Worm (Caenorhabditis elegans) whole organism, L4 larva: ENCODE results near the gene Y6E2A.4.

ENCODE experiments used
- D1046.2 ChIP-seq: fragments of 200-800 bp; sonication (Bioruptor generic); IDR thresholded peaks from 2 replicates; pipeline ENCODE4 v1.3.6; 2022; ENCODE audit warnings: missing genetic modification characterization, missing compliant biosample characterization
- F49E8.2 ChIP-seq: sonication (generic microtip); optimal IDR thresholded peaks from 2 replicates; lab custom pipeline; 2016; ENCODE audit warnings: missing compliant biosample characterization, mild to moderate bottlenecking, missing genetic modification characterization, borderline replicate concordance
- R02D3.7 ChIP-seq: fragments of 150-350 bp; sonication (generic microtip); optimal IDR thresholded peaks from 3 replicates; lab custom pipeline; 2014; ENCODE audit warnings: missing biosample characterization, missing genetic modification characterization
- T26A8.4 ChIP-seq: fragments of 200-800 bp; sonication (Bioruptor generic); IDR thresholded peaks from 2 replicates; pipeline ENCODE4 v1.3.6; 2022; ENCODE audit warnings: missing genetic modification characterization, missing compliant biosample characterization
- Y5F2A.4 ChIP-seq: fragments of 200-800 bp; sonication (Bioruptor generic); optimal IDR thresholded peaks from 2 replicates; lab custom pipeline; 2018; ENCODE audit warnings: mild to moderate bottlenecking, missing genetic modification characterization, missing compliant biosample characterization
- ZK337.2 ChIP-seq: fragments of 200-800 bp; sonication (Bioruptor generic); IDR thresholded peaks from 2 replicates; pipeline ENCODE4 v1.3.6; 2022; ENCODE audit warnings: missing genetic modification reagents, missing genetic modification characterization, missing compliant biosample characterization
- aly-2 ChIP-seq: sonication (generic microtip); optimal IDR thresholded peaks from 2 replicates; lab custom pipeline; 2018; ENCODE audit warnings: missing biosample characterization, missing genetic modification characterization
- ama-1 ChIP-seq: fragments of 150-350 bp; optimal IDR thresholded peaks from 2 replicates; lab custom pipeline; 2014; ENCODE audit warnings: inconsistent platforms, mixed read lengths
- attf-4 ChIP-seq: sonication (generic microtip); optimal IDR thresholded peaks from 3 replicates; lab custom pipeline; 2017; ENCODE audit warnings: missing biosample characterization, missing genetic modification characterization
- ceh-62 ChIP-seq: sonication (generic microtip); optimal IDR thresholded peaks from 2 replicates; lab custom pipeline; 2017; ENCODE audit warnings: missing biosample characterization, missing genetic modification characterization
- cey-2 ChIP-seq: sonication (generic microtip); optimal IDR thresholded peaks from 3 replicates; lab custom pipeline; 2017; ENCODE audit warnings: missing genetic modification characterization, mild to moderate bottlenecking, missing compliant biosample characterization, antibody characterized with exemption, borderline replicate concordance; ENCODE audit not compliant: insufficient read depth
- ctbp-1 ChIP-seq: fragments of 200-800 bp; sonication (Bioruptor generic); IDR thresholded peaks from 2 replicates; pipeline ENCODE4 v1.3.6; 2022; ENCODE audit warnings: missing genetic modification reagents, missing genetic modification characterization, missing compliant biosample characterization
- daf-16 ChIP-seq, 3 experiments: sonication (generic microtip); optimal IDR thresholded peaks; 2 replicates each; lab custom pipeline; 2016 to 2017; ENCODE audit warnings: missing genetic modification characterization in 3 of 3, missing genetic modification reagents in 3 of 3, mild to moderate bottlenecking in 2 of 3, missing compliant biosample characterization in 2 of 3, missing biosample characterization in 1 of 3, moderate library complexity in 1 of 3
- daf-19 ChIP-seq: fragments of 200-800 bp; sonication (Bioruptor generic); conservative IDR thresholded peaks from 2 replicates; pipeline ENCODE4 v1.3.6; 2022; ENCODE audit warnings: missing genetic modification characterization, missing compliant biosample characterization
- dpl-1 ChIP-seq: fragments of 150-350 bp; optimal IDR thresholded peaks from 2 replicates; lab custom pipeline; 2014; ENCODE audit warnings: missing biosample characterization, missing genetic modification reagents, missing genetic modification characterization
- dve-1 ChIP-seq: sonication (generic microtip); optimal IDR thresholded peaks from 2 replicates; lab custom pipeline; 2017; ENCODE audit warnings: antibody characterized with exemption, mild to moderate bottlenecking, missing genetic modification characterization, missing compliant biosample characterization; ENCODE audit not compliant: insufficient read depth
- egl-43 ChIP-seq: fragments of 200-800 bp; sonication (Bioruptor generic); IDR thresholded peaks from 2 replicates; pipeline ENCODE4 v1.3.6; 2022; ENCODE audit warnings: missing genetic modification reagents, missing genetic modification characterization, missing compliant biosample characterization
- hlh-30 ChIP-seq: sonication (generic microtip); optimal IDR thresholded peaks from 2 replicates; lab custom pipeline; 2017; ENCODE audit warnings: antibody characterized with exemption, mild to moderate bottlenecking, missing genetic modification characterization, missing compliant biosample characterization; ENCODE audit not compliant: insufficient read depth
- jun-1 ChIP-seq: fragments of 150-350 bp; optimal IDR thresholded peaks from 2 replicates; lab custom pipeline; 2014; ENCODE audit warnings: missing biosample characterization, missing genetic modification reagents, missing genetic modification characterization
- lin-1 ChIP-seq: fragments of 200-800 bp; sonication (Bioruptor generic); IDR thresholded peaks from 2 replicates; pipeline ENCODE4 v1.3.6; 2022; ENCODE audit warnings: missing genetic modification reagents, missing genetic modification characterization, missing compliant biosample characterization
- lin-29 ChIP-seq: fragments of 200-800 bp; sonication (Bioruptor generic); IDR thresholded peaks from 2 replicates; pipeline ENCODE4 v1.3.6; 2022; ENCODE audit warnings: missing genetic modification reagents, missing genetic modification characterization, missing compliant biosample characterization
- lin-38 ChIP-seq: fragments of 200-800 bp; sonication (Bioruptor generic); IDR thresholded peaks from 2 replicates; pipeline ENCODE4 v1.3.6; 2022; ENCODE audit warnings: missing genetic modification reagents, missing genetic modification characterization, missing compliant biosample characterization
- mdl-1 ChIP-seq, 2 experiments: fragments of 150-350 bp in 1 of 2; sonication (generic microtip) in 1 of 2; optimal IDR thresholded peaks; 2 replicates each; lab custom pipeline; 2014 to 2017; ENCODE audit warnings: missing biosample characterization in 2 of 2, missing genetic modification characterization in 2 of 2
- mdt-29 ChIP-seq: fragments of 200-800 bp; sonication (Bioruptor generic); IDR thresholded peaks from 2 replicates; pipeline ENCODE4 v1.3.6; 2022; ENCODE audit warnings: missing genetic modification reagents, missing genetic modification characterization, missing compliant biosample characterization
- mxl-3 ChIP-seq: fragments of 200-800 bp; sonication (Bioruptor generic); optimal IDR thresholded peaks from 2 replicates; lab custom pipeline; 2018; ENCODE audit warnings: mild to moderate bottlenecking, missing genetic modification characterization, missing compliant biosample characterization
- nhr-11 ChIP-seq: fragments of 150-350 bp; optimal IDR thresholded peaks from 2 replicates; lab custom pipeline; 2014; ENCODE audit warnings: missing biosample characterization, missing genetic modification characterization
- nhr-111 ChIP-seq: fragments of 200-800 bp; sonication (Bioruptor generic); optimal IDR thresholded peaks from 2 replicates; lab custom pipeline; 2018; ENCODE audit warnings: mild to moderate bottlenecking, missing genetic modification characterization, missing compliant biosample characterization
- nhr-41 ChIP-seq: fragments of 200-800 bp; sonication (Bioruptor generic); IDR thresholded peaks from 2 replicates; pipeline ENCODE4 v1.3.6; 2022; ENCODE audit warnings: missing genetic modification reagents, missing genetic modification characterization, missing compliant biosample characterization
- rbr-2 ChIP-seq: sonication (generic microtip); optimal IDR thresholded peaks from 2 replicates; lab custom pipeline; 2016; ENCODE audit warnings: missing genotype, missing genetic modification characterization, missing compliant biosample characterization
- saeg-2 ChIP-seq: fragments of 200-800 bp; sonication (Bioruptor generic); IDR thresholded peaks from 2 replicates; pipeline ENCODE4 v1.3.6; 2022; ENCODE audit warnings: missing genetic modification reagents, missing genetic modification characterization, missing compliant biosample characterization
- snpc-4 ChIP-seq: fragments of 150-350 bp; optimal IDR thresholded peaks from 2 replicates; lab custom pipeline; 2014; ENCODE audit warnings: missing biosample characterization, missing genetic modification characterization
- unc-130 ChIP-seq: sonication (generic microtip); optimal IDR thresholded peaks from 2 replicates; lab custom pipeline; 2016; ENCODE audit warnings: missing genetic modification reagents, missing genetic modification characterization, missing compliant biosample characterization
- unc-62 ChIP-seq, 3 experiments: fragments of 150-350 bp in 1 of 3; sonication (generic microtip); optimal IDR thresholded peaks in 2 of 3; peaks in 1 of 3; 1 replicate in 1 of 3; 2 replicates in 2 of 3; lab custom pipeline; 2014 to 2017; ENCODE audit warnings: missing biosample characterization in 3 of 3, missing genetic modification characterization in 3 of 3, missing genetic modification reagents in 3 of 3, missing genotype in 1 of 3
- ztf-7 ChIP-seq: fragments of 150-350 bp; optimal IDR thresholded peaks from 2 replicates; lab custom pipeline; 2014; ENCODE audit warnings: missing biosample characterization, missing genetic modification characterization

The Y6E2A.4 gene

DNA sequence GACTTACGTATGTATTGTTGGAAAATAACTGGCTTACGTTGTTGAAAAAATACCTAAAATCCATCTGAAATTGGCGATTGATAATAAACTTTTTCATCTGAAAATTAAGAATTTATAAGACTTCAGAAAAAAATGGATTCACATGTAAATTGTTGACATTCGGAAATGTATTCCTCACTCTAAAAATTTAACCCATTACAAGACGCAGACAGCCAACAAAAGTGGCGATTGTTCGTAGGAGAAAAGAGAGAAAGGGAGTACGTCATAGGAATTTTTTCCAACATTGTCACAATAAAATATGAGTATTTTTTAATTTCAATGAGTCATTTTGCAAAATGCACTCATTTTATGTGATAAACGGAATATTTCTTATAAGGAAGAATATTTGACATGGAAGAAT, 2.0 kb upstream of the Y6E2A.4 start, which contains the start of gene Y6E2A.5:
TSS of gene Y6E2A.5 (minus strand) at position 101 of the 400 bp plus-strand sequence.
- peak in 1 of 2 experiments; percentile 18 for TF ChIP-seq unc-62 (GFP tag; optimal IDR thresholded peaks at IDR 0.05 in 1 of 2; lab: Kevin White, UChicago)
- no peak for TF ChIP-seq unc-62 (tag; optimal IDR thresholded peaks at IDR 0.05; lab: Kevin White, UChicago)
- no peak for TF ChIP-seq T26A8.4
- TF ChIP-seq nhr-11 (tag; lab: Kevin White, UChicago): no peak
- TF ChIP-seq, all 104 proteins: peak for 1

DNA sequence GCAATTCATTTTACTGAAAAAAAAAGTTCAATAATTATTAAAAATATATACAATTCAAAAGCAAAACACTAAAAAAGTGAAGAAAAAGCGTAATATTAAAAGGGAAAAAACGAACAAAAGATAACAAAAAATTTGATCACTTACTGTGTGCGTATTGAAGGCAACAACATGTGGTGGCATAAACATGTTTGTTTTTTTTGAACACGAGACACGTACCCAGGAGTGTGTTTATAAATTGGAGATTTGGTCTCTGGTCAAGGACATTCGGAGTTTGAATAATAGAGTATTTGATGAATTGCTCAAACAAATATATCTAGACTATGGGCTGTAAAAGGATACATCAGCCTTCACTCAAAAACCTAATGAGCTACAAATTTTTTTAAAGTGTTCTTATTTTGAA, 943 bp downstream of the Y6E2A.4 start:
- TF ChIP-seq mdl-1 (tag; optimal IDR thresholded peaks at IDR 0.05; lab: Kevin White, UChicago) (peak in 1 of 2 experiments; percentile 11), dve-1 (tag; lab: Kevin White, UChicago) (peak; percentile 27), lin-38 (GFP tag; lab: Robert Waterston, UW) (no peak), egl-43 (GFP tag; lab: Robert Waterston, UW) (no peak), unc-62 (GFP tag; optimal IDR thresholded peaks at IDR 0.05 in 1 of 2; lab: Kevin White, UChicago) (peak in 1 of 2 experiments; percentile 54), unc-62 (tag; optimal IDR thresholded peaks at IDR 0.05; lab: Kevin White, UChicago) (no peak), saeg-2 (GFP tag; lab: Robert Waterston, UW) (no peak), daf-16 (GFP tag; optimal IDR thresholded peaks at IDR 0.05; lab: Kevin White, UChicago) (peak in 1 of 2 experiments; percentile 83), daf-16 (tag; optimal IDR thresholded peaks at IDR 0.05; lab: Kevin White, UChicago) (peak; percentile 94)

DNA sequence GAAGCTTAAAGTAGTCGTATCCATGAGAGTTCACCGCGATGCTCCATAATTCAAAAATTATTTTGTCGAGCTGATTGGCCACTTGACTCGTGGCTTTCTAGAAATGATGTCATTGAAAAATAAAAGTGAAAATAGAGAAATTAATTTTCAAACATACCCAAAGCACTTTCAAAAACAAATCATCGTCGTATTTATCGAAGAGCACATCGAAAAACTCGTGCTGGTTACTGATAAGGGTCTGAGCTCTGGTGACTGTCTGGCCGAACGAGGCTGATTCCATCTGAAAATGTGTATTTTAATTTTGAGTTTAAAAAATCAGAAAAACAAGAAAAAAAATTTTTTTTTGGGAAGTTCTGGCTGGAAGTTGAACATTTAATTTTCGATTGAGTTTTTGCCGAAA, 4.2 kb downstream of the Y6E2A.4 start:
- TF ChIP-seq unc-130 (GFP tag; lab: Kevin White, UChicago) (no peak), snpc-4 (tag; lab: Kevin White, UChicago) (no peak), mdt-29 (GFP tag; lab: Robert Waterston, UW) (no peak), ceh-62 (tag; lab: Kevin White, UChicago) (no peak), F49E8.2 (tag; lab: Kevin White, UChicago) (no peak), dve-1 (tag; lab: Kevin White, UChicago) (peak; percentile 66), daf-16 (GFP tag; optimal IDR thresholded peaks at IDR 0.05; lab: Kevin White, UChicago) (no peak), daf-16 (tag; optimal IDR thresholded peaks at IDR 0.05; lab: Kevin White, UChicago) (peak; percentile 84), lin-29 (no peak), ZK337.2 (GFP tag; lab: Robert Waterston, UW) (no peak), hlh-30 (tag; lab: Kevin White, UChicago) (peak; percentile 39), ctbp-1 (GFP tag; lab: Robert Waterston, UW) (no peak)

DNA sequence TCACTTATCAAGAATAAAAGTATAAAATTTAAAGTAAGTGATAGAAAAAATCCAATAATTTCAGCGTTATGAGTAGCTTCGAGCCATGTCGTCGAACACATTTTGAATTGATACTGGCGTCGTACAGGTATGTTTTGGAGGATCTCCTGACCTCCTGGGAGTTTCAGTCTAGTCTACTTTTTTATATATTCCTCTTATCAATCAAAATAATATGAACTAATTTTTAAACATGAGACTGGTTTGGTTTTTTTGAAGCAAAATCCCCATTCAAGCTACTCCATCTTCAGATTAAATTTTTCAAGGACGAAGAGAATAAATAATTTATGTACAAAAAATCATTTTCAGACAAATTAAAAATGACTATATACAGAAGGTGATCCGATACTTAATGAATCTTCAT, 4.7 kb downstream of the Y6E2A.4 start, which contains the start of gene str-101:
TSS of gene str-101 (minus strand) at position 101 of the 400 bp plus-strand sequence.
- no peak for TF ChIP-seq D1046.2
- no peak for TF ChIP-seq lin-29
- TF ChIP-seq nhr-41: no peak
- no peak for TF ChIP-seq hlh-30 (tag; lab: Kevin White, UChicago)

DNA sequence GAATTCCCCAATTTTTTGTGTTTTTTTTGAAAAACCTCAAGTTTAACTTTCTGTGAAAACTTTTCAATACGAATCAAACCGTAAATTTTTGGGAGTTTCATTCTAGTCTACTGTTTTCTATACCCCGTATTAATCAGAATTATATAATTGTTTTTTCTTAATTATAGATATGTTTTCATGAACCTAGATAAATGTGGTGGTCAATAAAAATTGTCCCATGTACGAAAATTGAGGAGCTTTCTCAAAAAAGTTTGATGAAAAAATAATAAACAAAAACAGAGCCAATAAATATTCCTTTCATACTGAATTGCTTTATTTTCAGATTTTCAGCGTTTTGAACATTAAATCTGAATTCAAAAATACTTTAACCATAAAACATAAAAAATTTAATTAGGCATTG, 6.2 kb downstream of the Y6E2A.4 start, which contains the start of gene Y6E2A.1:
TSS of gene Y6E2A.1 (minus strand) at position 101 of the 400 bp plus-strand sequence.
- TF ChIP-seq attf-4 (tag; lab: Kevin White, UChicago) (no peak), Y5F2A.4 (GFP tag; lab: Kevin White, UChicago) (no peak), ama-1 (no peak), cey-2 (tag; lab: Kevin White, UChicago) (no peak), R02D3.7 (tag; lab: Kevin White, UChicago) (no peak), daf-16 (GFP tag; optimal IDR thresholded peaks at IDR 0.05; lab: Kevin White, UChicago) (no peak), daf-16 (tag; optimal IDR thresholded peaks at IDR 0.05; lab: Kevin White, UChicago) (no peak), aly-2 (tag; lab: Kevin White, UChicago) (no peak), nhr-111 (GFP tag; lab: Kevin White, UChicago) (no peak), jun-1 (tag; lab: Kevin White, UChicago) (no peak), ZK337.2 (GFP tag; lab: Robert Waterston, UW) (no peak), lin-38 (GFP tag; lab: Robert Waterston, UW) (no peak), daf-19 (no peak), rbr-2 (no peak), dpl-1 (GFP tag; lab: Kevin White, UChicago) (no peak), mxl-3 (GFP tag; lab: Kevin White, UChicago) (no peak), lin-1 (GFP tag; lab: Robert Waterston, UW) (no peak), ztf-7 (tag; lab: Kevin White, UChicago) (no peak)
